Worm (Caenorhabditis elegans): ENCODE results near the gene C17G1.14.

Gene C17G1.14

DNA sequence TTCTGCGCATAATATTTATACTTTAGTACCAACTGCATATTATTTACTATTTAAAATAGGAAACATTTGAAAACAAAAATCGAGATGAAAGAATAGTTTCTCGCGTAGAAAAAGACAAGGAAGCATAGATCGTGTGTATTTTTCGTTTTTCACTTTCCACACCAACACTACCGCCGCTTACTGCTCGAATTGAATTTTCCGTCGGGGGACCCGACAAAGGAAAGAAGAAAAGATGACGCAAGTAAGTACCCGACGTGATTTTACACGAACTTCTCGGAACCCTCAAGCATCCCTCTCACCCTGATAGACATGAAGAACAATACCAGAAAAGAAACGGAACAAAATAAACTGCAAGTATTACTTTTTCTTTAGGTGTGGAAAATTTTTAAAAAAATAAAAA lies 42.6 kb downstream of the C17G1.14 start:
- TF ChIP-seq nhr-76 (tag; optimal IDR thresholded peaks at IDR 0.05) (no peak), lin-32 (GFP tag; optimal IDR thresholded peaks at IDR 0.05) (no peak), pha-4 (tag; optimal IDR thresholded peaks at IDR 0.05) (no peak), nhr-2 (tag; optimal IDR thresholded peaks at IDR 0.05) (no peak), M03D4.4 (tag; optimal IDR thresholded peaks at IDR 0.05) (no peak), elt-1 (tag; optimal IDR thresholded peaks at IDR 0.05; ENCODE audit: borderline replicate concordance, insufficient read depth) (no peak), zip-8 (tag; optimal IDR thresholded peaks at IDR 0.05) (no peak)

DNA sequence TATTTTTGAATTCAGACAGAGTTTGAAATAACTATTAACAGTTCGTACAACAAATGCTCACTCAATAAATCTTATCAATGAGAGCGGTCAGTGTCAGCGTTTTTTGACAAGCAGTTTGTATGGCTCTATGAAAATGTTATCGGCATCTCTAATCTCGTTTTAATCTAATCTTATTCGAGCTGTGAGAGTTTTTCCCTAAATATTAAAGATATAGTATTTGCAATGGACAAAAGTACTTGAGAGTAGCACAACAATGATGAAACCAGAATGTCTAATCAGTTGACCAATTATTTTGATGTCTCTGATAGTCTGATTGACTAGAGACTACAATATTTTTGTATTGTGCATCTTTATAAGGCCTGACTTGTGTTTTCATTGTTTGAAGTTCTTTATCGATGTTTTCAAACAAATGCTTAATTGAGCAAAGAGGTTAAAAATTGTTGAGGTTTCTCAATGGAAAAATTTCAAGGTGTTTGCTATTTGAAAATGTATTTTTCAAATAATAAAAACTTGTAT lies 46.3 kb downstream of the C17G1.14 start, which contains the start of gene F19C6.5:
Gene F19C6.5 (minus strand): TSS at position 51 of the 516 bp plus-strand sequence.
- TF ChIP-seq drap-1 (GFP tag; optimal IDR thresholded peaks at IDR 0.05) (no peak), unc-39 (tag; optimal IDR thresholded peaks at IDR 0.05) (no peak), ceh-83 (GFP tag; optimal IDR thresholded peaks at IDR 0.05) (no peak), flh-1 (GFP tag; optimal IDR thresholded peaks at IDR 0.05) (no peak), pha-4 (tag; optimal IDR thresholded peaks at IDR 0.05) (no peak), hlh-1 (tag; optimal IDR thresholded peaks at IDR 0.05) (no peak), ceh-43 (GFP tag; optimal IDR thresholded peaks at IDR 0.05) (no peak), lin-32 (GFP tag; optimal IDR thresholded peaks at IDR 0.05) (no peak)

DNA sequence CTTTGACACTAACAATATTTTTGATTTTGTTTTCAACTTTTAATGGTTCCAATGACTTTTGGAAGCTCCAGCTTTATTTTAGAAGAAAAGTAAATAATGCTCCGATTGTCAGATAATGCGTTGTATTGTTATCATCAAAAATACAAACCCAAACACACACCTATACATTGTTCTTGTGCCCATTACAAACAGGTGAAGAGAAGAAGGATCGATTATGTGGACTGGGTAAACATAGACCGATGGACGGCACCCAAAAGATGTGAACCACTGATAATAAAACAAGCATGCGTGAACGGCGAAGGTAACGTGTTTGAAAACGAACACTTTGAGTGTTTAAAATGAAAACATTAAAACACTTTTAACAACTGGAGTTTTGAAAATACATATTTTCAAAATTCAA lies 48.6 kb downstream of the C17G1.14 start:
- TF ChIP-seq ztf-11 (tag; optimal IDR thresholded peaks at IDR 0.05), result no peak
- TF ChIP-seq nhr-28 (tag; optimal IDR thresholded peaks at IDR 0.05), result no peak
- TF ChIP-seq pha-4 (tag; optimal IDR thresholded peaks at IDR 0.05), result peak; percentile 28
- TF ChIP-seq elt-1 (tag; optimal IDR thresholded peaks at IDR 0.05; ENCODE audit: borderline replicate concordance, insufficient read depth), result peak; percentile 4

DNA sequence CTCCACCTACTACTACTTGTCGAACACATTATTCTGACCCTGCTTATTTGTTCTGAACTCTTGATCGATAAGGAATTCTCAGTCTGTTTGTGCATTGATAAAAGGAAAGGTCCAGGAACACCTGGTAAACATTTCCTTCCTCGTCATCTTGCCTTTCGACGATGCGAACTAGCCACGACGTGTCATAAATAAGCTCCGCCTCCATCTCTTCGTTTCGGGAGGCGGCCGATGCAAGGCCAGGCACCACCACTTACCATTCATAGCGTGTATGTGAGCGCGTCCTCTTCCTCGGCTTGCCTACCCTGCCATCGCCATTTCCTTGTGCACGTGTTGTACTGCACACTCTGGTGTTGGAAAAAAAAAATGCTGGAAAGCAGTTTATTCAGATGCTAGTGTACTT lies 50.3 kb downstream of the C17G1.14 start:
- TF ChIP-seq nhr-12 (tag; optimal IDR thresholded peaks at IDR 0.05), result no peak
- no peak for TF ChIP-seq elt-3 (tag; optimal IDR thresholded peaks at IDR 0.05)
- TF ChIP-seq nhr-237 (tag; optimal IDR thresholded peaks at IDR 0.05), result no peak
- no peak for TF ChIP-seq unc-62 (GFP tag; optimal IDR thresholded peaks at IDR 0.05)
- TF ChIP-seq nhr-76 (tag; optimal IDR thresholded peaks at IDR 0.05), result no peak
- no peak for TF ChIP-seq ceh-39 (tag; optimal IDR thresholded peaks at IDR 0.05)
- TF ChIP-seq elt-1 (tag; optimal IDR thresholded peaks at IDR 0.05; ENCODE audit: borderline replicate concordance, insufficient read depth), result no peak
- TF ChIP-seq cnd-1 (tag; optimal IDR thresholded peaks at IDR 0.05), result peak; percentile 45
- peak; percentile 78 for TF ChIP-seq ham-2 (GFP tag; optimal IDR thresholded peaks at IDR 0.05)
- TF ChIP-seq drap-1 (GFP tag; optimal IDR thresholded peaks at IDR 0.05), result no peak
